Worm (Caenorhabditis elegans) whole organism, late embryonic: ENCODE data around the gene vha-18.

Experiments
- F13H6.1 ChIP-seq: sonication (generic microtip); optimal IDR thresholded peaks from 2 replicates; lab custom pipeline; 2016; ENCODE audit warnings: missing genetic modification characterization, missing compliant biosample characterization
- K02D7.2 ChIP-seq: sonication (generic microtip); optimal IDR thresholded peaks from 2 replicates; lab custom pipeline; 2017; ENCODE audit warnings: mild to moderate bottlenecking, missing genetic modification characterization, missing compliant biosample characterization
- T23F11.4 ChIP-seq: fragments of 200-800 bp; sonication (Bioruptor generic); optimal IDR thresholded peaks from 2 replicates; lab custom pipeline; 2018; ENCODE audit warnings: mild to moderate bottlenecking, missing genetic modification characterization, missing compliant biosample characterization
- Y22D7AL.16 ChIP-seq: sonication (generic microtip); optimal IDR thresholded peaks from 2 replicates; lab custom pipeline; 2016; ENCODE audit warnings: missing genetic modification characterization, missing compliant biosample characterization
- ama-1 ChIP-seq: fragments of 150-350 bp; optimal IDR thresholded peaks from 2 replicates; lab custom pipeline; 2014
- ceh-14 ChIP-seq: sonication (generic microtip); optimal IDR thresholded peaks from 2 replicates; lab custom pipeline; 2016; ENCODE audit warnings: missing genotype, missing genetic modification characterization, missing compliant biosample characterization
- ceh-19 ChIP-seq: fragments of 200-800 bp; sonication (Bioruptor generic); optimal IDR thresholded peaks from 2 replicates; lab custom pipeline; 2018; ENCODE audit warnings: mild to moderate bottlenecking, missing genetic modification characterization, missing compliant biosample characterization
- ceh-2 ChIP-seq: sonication (generic microtip); optimal IDR thresholded peaks from 2 replicates; lab custom pipeline; 2016; ENCODE audit warnings: missing genotype, missing genetic modification characterization, missing compliant biosample characterization
- ceh-24 ChIP-seq: sonication (generic microtip); optimal IDR thresholded peaks from 2 replicates; lab custom pipeline; 2016; ENCODE audit warnings: mild to moderate bottlenecking, missing genetic modification characterization, missing compliant biosample characterization
- ceh-30 ChIP-seq: fragments of 150-350 bp; optimal IDR thresholded peaks from 2 replicates; lab custom pipeline; 2014; ENCODE audit warnings: missing biosample characterization, missing genetic modification characterization
- ceh-31 ChIP-seq: sonication (generic microtip); optimal IDR thresholded peaks from 2 replicates; lab custom pipeline; 2016; ENCODE audit warnings: missing genetic modification characterization, missing compliant biosample characterization
- ceh-34 ChIP-seq: sonication (generic microtip); optimal IDR thresholded peaks from 2 replicates; lab custom pipeline; 2016; ENCODE audit warnings: mild to moderate bottlenecking, missing genetic modification characterization, missing compliant biosample characterization
- ceh-45 ChIP-seq: fragments of 200-800 bp; sonication (Bioruptor generic); IDR thresholded peaks from 2 replicates; pipeline ENCODE4 v1.3.6; 2022; ENCODE audit warnings: missing genetic modification reagents, missing genetic modification characterization, missing compliant biosample characterization
- ceh-48 ChIP-seq: sonication (generic microtip); optimal IDR thresholded peaks from 2 replicates; lab custom pipeline; 2016; ENCODE audit warnings: missing genetic modification characterization, inconsistent platforms, missing compliant biosample characterization
- ceh-6 ChIP-seq: fragments of 200-800 bp; sonication (Bioruptor generic); optimal IDR thresholded peaks from 2 replicates; lab custom pipeline; 2018; ENCODE audit warnings: mild to moderate bottlenecking, missing genetic modification characterization, missing compliant biosample characterization
- ceh-9 ChIP-seq: sonication (generic microtip); optimal IDR thresholded peaks from 2 replicates; lab custom pipeline; 2016; ENCODE audit warnings: mild to moderate bottlenecking, missing genetic modification characterization, inconsistent platforms, missing compliant biosample characterization
- che-1 ChIP-seq: sonication (generic microtip); optimal IDR thresholded peaks from 2 replicates; lab custom pipeline; 2016; ENCODE audit warnings: mild to moderate bottlenecking, missing genetic modification characterization, missing compliant biosample characterization
- dmd-4 ChIP-seq: sonication (generic microtip); optimal IDR thresholded peaks from 2 replicates; lab custom pipeline; 2016; ENCODE audit warnings: borderline replicate concordance, missing genetic modification characterization, missing compliant biosample characterization
- dve-1 ChIP-seq: sonication (generic microtip); optimal IDR thresholded peaks from 2 replicates; lab custom pipeline; 2017; ENCODE audit warnings: antibody characterized with exemption, mild to moderate bottlenecking, missing genetic modification characterization, missing compliant biosample characterization
- fax-1 ChIP-seq: sonication (generic microtip); optimal IDR thresholded peaks from 2 replicates; lab custom pipeline; 2016; ENCODE audit warnings: missing genotype, missing genetic modification characterization, missing compliant biosample characterization
- fkh-6 ChIP-seq: sonication (generic microtip); optimal IDR thresholded peaks from 2 replicates; lab custom pipeline; 2016; ENCODE audit warnings: missing genetic modification characterization, missing compliant biosample characterization
- hlh-13 ChIP-seq: fragments of 200-800 bp; sonication (Bioruptor generic); optimal IDR thresholded peaks from 2 replicates; lab custom pipeline; 2018; ENCODE audit warnings: mild to moderate bottlenecking, missing genetic modification characterization, missing compliant biosample characterization
- hlh-15 ChIP-seq: sonication (generic microtip); optimal IDR thresholded peaks from 2 replicates; lab custom pipeline; 2016; ENCODE audit warnings: missing genetic modification characterization, missing compliant biosample characterization
- hlh-6 ChIP-seq: sonication (generic microtip); optimal IDR thresholded peaks from 2 replicates; lab custom pipeline; 2016; ENCODE audit warnings: missing genotype, missing genetic modification characterization, missing compliant biosample characterization
- lim-6 ChIP-seq: sonication (generic microtip); optimal IDR thresholded peaks from 2 replicates; lab custom pipeline; 2016; ENCODE audit warnings: missing genetic modification characterization, missing compliant biosample characterization
- lin-11 ChIP-seq: fragments of 200-800 bp; sonication (Bioruptor generic); optimal IDR thresholded peaks from 2 replicates; lab custom pipeline; 2018; ENCODE audit warnings: mild to moderate bottlenecking, missing genetic modification characterization, missing compliant biosample characterization
- madf-2 ChIP-seq: sonication (generic microtip); optimal IDR thresholded peaks from 2 replicates; lab custom pipeline; 2017; ENCODE audit warnings: missing genetic modification characterization, missing compliant biosample characterization
- mec-3 ChIP-seq: sonication (generic microtip); optimal IDR thresholded peaks from 2 replicates; lab custom pipeline; 2016; ENCODE audit warnings: borderline replicate concordance, missing genetic modification characterization, missing compliant biosample characterization
- nhr-11 ChIP-seq: fragments of 150-350 bp; optimal IDR thresholded peaks from 2 replicates; lab custom pipeline; 2014; ENCODE audit warnings: missing biosample characterization, missing genetic modification characterization
- odd-2 ChIP-seq: sonication (generic microtip); optimal IDR thresholded peaks from 2 replicates; lab custom pipeline; 2017; ENCODE audit warnings: antibody characterized with exemption, mild to moderate bottlenecking, missing genetic modification characterization, missing compliant biosample characterization
- pag-3 ChIP-seq: sonication (generic microtip); optimal IDR thresholded peaks from 2 replicates; lab custom pipeline; 2016; ENCODE audit warnings: missing compliant biosample characterization, missing genetic modification characterization, borderline replicate concordance
- pat-9 ChIP-seq: fragments of 200-800 bp; sonication (Bioruptor generic); optimal IDR thresholded peaks from 2 replicates; lab custom pipeline; 2018; ENCODE audit warnings: mild to moderate bottlenecking, missing genetic modification characterization, moderate library complexity, missing compliant biosample characterization
- pax-1 ChIP-seq: fragments of 150-350 bp; optimal IDR thresholded peaks from 2 replicates; lab custom pipeline; 2014; ENCODE audit warnings: missing biosample characterization, missing genetic modification characterization
- pha-4 ChIP-seq: fragments of 150-350 bp; optimal IDR thresholded peaks from 2 replicates; lab custom pipeline; 2018; ENCODE audit warnings: missing biosample characterization, missing genetic modification reagents, missing genetic modification characterization
- rnt-1 ChIP-seq: sonication (generic microtip); optimal IDR thresholded peaks from 2 replicates; lab custom pipeline; 2016; ENCODE audit warnings: missing genetic modification characterization, missing compliant biosample characterization
- sdc-2 ChIP-seq: sonication (generic microtip); optimal IDR thresholded peaks from 2 replicates; lab custom pipeline; 2016; ENCODE audit warnings: missing genotype, missing genetic modification characterization, missing compliant biosample characterization
- tbx-2 ChIP-seq: sonication (generic microtip); optimal IDR thresholded peaks from 2 replicates; lab custom pipeline; 2016; ENCODE audit warnings: missing genetic modification characterization, missing compliant biosample characterization
- unc-3 ChIP-seq, 2 experiments: fragments of 200-800 bp in 1 of 2; sonication (Bioruptor generic) in 1 of 2; sonication (generic microtip) in 1 of 2; conservative IDR thresholded peaks in 1 of 2; optimal IDR thresholded peaks in 1 of 2; 2 replicates each; pipeline versions ENCODE4 v1.3.6 to Lab custom; 2016 to 2022; ENCODE audit warnings: missing compliant biosample characterization in 2 of 2, missing genetic modification characterization in 2 of 2, missing genetic modification reagents in 1 of 2
- unc-86 ChIP-seq: sonication (generic microtip); optimal IDR thresholded peaks from 2 replicates; lab custom pipeline; 2016; ENCODE audit warnings: missing genetic modification characterization, missing compliant biosample characterization

Gene vha-18

DNA sequence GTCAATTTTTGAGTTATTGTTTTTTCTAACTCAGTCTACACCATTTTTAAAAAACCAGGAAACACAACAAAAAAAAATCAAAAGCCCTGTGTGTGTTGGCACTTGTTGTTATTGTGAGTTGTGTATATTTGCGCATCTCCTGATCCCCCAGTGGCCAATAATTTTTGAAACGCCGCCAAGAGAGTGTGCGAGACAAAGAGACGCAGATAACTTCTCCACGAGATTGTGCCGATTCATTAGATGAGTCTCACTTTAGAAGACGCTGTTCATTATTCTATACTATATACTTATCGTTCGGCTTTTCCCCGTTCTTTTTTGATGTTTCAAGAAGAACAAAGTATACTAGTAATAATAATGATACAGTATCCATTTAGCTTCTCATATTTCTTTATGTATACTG is 37.4 kb upstream of the vha-18 start:
- TF ChIP-seq pax-1 (tag; lab: Kevin White, UChicago) (no peak), che-1 (tag; lab: Kevin White, UChicago) (no peak), tbx-2 (tag; lab: Kevin White, UChicago) (no peak), mec-3 (tag; lab: Kevin White, UChicago) (no peak), rnt-1 (no peak), ceh-6 (GFP tag; lab: Kevin White, UChicago) (no peak), ceh-24 (tag; lab: Kevin White, UChicago) (no peak)

- TF ChIP-seq F13H6.1 (tag; lab: Kevin White, UChicago) (no peak), dve-1 (no peak), lin-11 (no peak), fax-1 (no peak)
- TF ChIP-seq, all 69 proteins: peak for 0
Measured at ce11 chrV:8449241-8449640, 36.0 kb upstream of the vha-18 start.

DNA sequence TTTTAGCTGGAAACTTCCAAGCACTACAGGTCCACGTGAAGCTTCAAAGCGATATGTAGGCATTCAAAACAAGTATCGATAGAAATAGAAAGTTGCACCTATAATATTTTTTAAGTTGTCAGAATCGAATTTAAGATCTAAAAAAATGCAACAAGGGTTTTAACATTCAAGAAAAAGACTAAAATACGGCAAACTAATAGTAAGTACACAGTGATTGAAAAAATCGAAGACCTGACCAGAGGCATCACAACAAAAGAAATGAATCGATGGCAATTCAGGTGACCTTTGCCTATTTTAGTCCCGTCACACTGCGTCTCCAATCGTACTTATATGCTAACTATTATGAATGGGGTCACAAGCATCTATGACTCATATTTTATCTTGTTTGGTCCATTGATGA is 34.6 kb upstream of the vha-18 start, which contains the start of gene T23B12.5:
TSS of gene T23B12.5 (minus strand) at position 101 of the 400 bp plus-strand sequence.
- TF ChIP-seq ceh-34 (tag; lab: Kevin White, UChicago) (no peak), fkh-6 (tag; lab: Kevin White, UChicago) (no peak), F13H6.1 (tag; lab: Kevin White, UChicago) (no peak), rnt-1 (no peak), hlh-13 (GFP tag; lab: Kevin White, UChicago) (no peak), T23F11.4 (no peak), pag-3 (tag; lab: Kevin White, UChicago) (no peak), hlh-15 (tag; lab: Kevin White, UChicago) (no peak), ceh-9 (no peak), unc-86 (tag; lab: Kevin White, UChicago) (no peak), ceh-30 (tag; lab: Kevin White, UChicago) (no peak), K02D7.2 (tag; lab: Kevin White, UChicago) (no peak), lim-6 (tag; lab: Kevin White, UChicago) (no peak), Y22D7AL.16 (tag; lab: Kevin White, UChicago) (no peak), ceh-19 (GFP tag; lab: Kevin White, UChicago) (no peak)

DNA sequence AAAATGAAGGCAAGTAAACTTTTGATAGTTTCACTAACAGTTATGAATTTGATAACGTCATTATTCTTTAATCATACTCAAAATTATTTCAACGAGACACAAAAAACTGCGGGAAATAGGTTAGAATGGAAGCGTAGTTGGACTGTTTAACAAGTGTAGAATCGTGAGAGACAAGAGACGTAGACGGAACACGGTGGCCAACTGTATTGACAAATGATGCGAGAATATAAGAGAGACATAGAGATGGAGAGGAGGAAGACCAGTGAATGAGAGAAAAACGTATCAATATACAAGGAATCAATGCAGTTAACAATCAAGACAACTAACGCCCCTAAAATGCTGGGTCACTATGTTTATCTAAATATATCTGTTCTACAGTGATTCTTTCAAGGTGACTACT is 32.4 kb upstream of the vha-18 start:
- TF ChIP-seq dve-1 (peak; percentile 34), hlh-6 (tag; lab: Kevin White, UChicago) (no peak), ceh-14 (tag; lab: Kevin White, UChicago) (no peak), madf-2 (tag; lab: Kevin White, UChicago) (no peak), odd-2 (no peak), tbx-2 (tag; lab: Kevin White, UChicago) (no peak), ceh-2 (tag; lab: Kevin White, UChicago) (no peak), pha-4 (no peak)

DNA sequence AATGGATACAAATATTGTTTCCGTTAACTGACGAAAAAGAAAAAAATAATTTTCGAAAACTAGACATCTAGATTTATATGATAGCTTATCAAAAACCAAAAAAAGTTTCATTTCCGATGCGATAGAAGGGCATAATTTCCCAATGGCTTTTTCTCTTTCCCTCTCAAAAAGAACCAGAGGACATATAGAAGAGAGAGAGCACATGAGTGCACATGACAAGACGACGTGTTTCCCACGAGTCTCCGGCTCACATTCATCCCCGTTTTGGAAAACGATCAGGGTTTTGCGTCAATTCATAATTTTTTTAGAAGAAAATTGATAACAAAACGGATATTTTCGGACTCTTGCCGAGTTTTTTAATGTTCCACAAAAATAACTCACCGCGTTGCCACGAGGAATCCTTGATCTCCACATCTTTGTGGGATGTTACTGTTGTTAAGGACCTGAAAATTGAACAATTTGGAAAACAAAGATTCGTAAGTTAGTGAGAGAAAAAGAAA is 31.1 kb upstream of the vha-18 start, which contains the start of gene lmd-3:
TSS of gene lmd-3 (minus strand) at position 450 of the 500 bp plus-strand sequence.
- no peak for TF ChIP-seq ceh-34 (tag; lab: Kevin White, UChicago)
- TF ChIP-seq ceh-31 (tag; lab: Kevin White, UChicago): no peak
- no peak for TF ChIP-seq ceh-9
- no peak for TF ChIP-seq sdc-2 (tag; lab: Kevin White, UChicago)
- no peak for TF ChIP-seq ceh-6 (GFP tag; lab: Kevin White, UChicago)
- no peak for TF ChIP-seq pag-3 (tag; lab: Kevin White, UChicago)
- no peak for TF ChIP-seq nhr-11 (tag; lab: Kevin White, UChicago)
- no peak for TF ChIP-seq T23F11.4
- TF ChIP-seq ceh-48 (tag; lab: Kevin White, UChicago): no peak
- TF ChIP-seq ama-1 (lab: Kevin White, UChicago): no peak
- no peak for TF ChIP-seq unc-3 (GFP tag; conservative IDR thresholded peaks at IDR 0.05; lab: Robert Waterston, UW)
- TF ChIP-seq unc-3 (tag; optimal IDR thresholded peaks at IDR 0.05; lab: Kevin White, UChicago): no peak
- no peak for TF ChIP-seq ceh-45 (GFP tag; lab: Robert Waterston, UW)
- no peak for TF ChIP-seq ceh-2 (tag; lab: Kevin White, UChicago)
- TF ChIP-seq mec-3 (tag; lab: Kevin White, UChicago): no peak
- no peak for TF ChIP-seq pha-4
- no peak for TF ChIP-seq dmd-4 (tag; lab: Kevin White, UChicago)
- no peak for TF ChIP-seq pat-9 (tag; lab: Kevin White, UChicago)
